Fruit fly (Drosophila melanogaster) whole organism, embryonic: ENCODE results near the gene MtnD.
A peak's percentile ranks its signal among the peaks of the same experiment; 100 is the strongest.

Experiments used
- CG10274 ChIP-seq: fragments of 200-800 bp; sonication (Bioruptor generic); optimal IDR thresholded peaks from 3 replicates; lab custom pipeline; 2017; ENCODE audit warnings: missing biosample characterization, mild to moderate bottlenecking, missing genetic modification characterization
- CG10654 ChIP-seq: fragments of 200-800 bp; sonication (Bioruptor generic); optimal IDR thresholded peaks from 2 replicates; lab custom pipeline; 2016; ENCODE audit warnings: missing biosample characterization, missing genetic modification characterization
- CG12391 ChIP-seq: fragments of 200-800 bp; sonication (Bioruptor generic); optimal IDR thresholded peaks from 3 replicates; lab custom pipeline; 2018; ENCODE audit warnings: missing biosample characterization, mild to moderate bottlenecking, missing genetic modification characterization, moderate library complexity
- CG14710 ChIP-seq: fragments of 200-800 bp; sonication (Bioruptor generic); optimal IDR thresholded peaks from 3 replicates; lab custom pipeline; 2019; ENCODE audit warnings: missing biosample characterization, mild to moderate bottlenecking, missing genetic modification characterization, moderate library complexity
- CG15696 ChIP-seq: fragments of 200-800 bp; sonication (Bioruptor generic); optimal IDR thresholded peaks from 2 replicates; lab custom pipeline; 2019; ENCODE audit warnings: missing biosample characterization, mild to moderate bottlenecking, missing genetic modification characterization, moderate library complexity
- CG16779 ChIP-seq: fragments of 200-800 bp; sonication (Bioruptor generic); IDR thresholded peaks from 2 replicates; pipeline ENCODE4 v1.3.6; 2022; ENCODE audit warnings: missing biosample characterization, missing genetic modification characterization
- CG17612 ChIP-seq: fragments of 200-800 bp; sonication (Bioruptor generic); IDR thresholded peaks from 2 replicates; pipeline ENCODE4 v1.3.6; 2022; ENCODE audit warnings: missing biosample characterization, missing genetic modification characterization
- CG17802 ChIP-seq: fragments of 200-800 bp; sonication (Bioruptor generic); optimal IDR thresholded peaks from 2 replicates; lab custom pipeline; 2018; ENCODE audit warnings: missing biosample characterization, mild to moderate bottlenecking, missing genetic modification characterization, moderate library complexity
- CG18764 ChIP-seq: fragments of 200-800 bp; sonication (Bioruptor generic); optimal IDR thresholded peaks from 3 replicates; lab custom pipeline; 2016; ENCODE audit warnings: missing biosample characterization, missing genetic modification characterization
- CG2129 ChIP-seq: fragments of 200-800 bp; sonication (Bioruptor generic); IDR thresholded peaks from 2 replicates; pipeline ENCODE4 v1.3.6; 2022; ENCODE audit warnings: missing biosample characterization, missing genetic modification characterization; ENCODE audit not compliant: partially characterized antibody
- CG31365 ChIP-seq: fragments of 200-800 bp; sonication (Bioruptor generic); optimal IDR thresholded peaks from 2 replicates; lab custom pipeline; 2018; ENCODE audit warnings: missing biosample characterization, mild to moderate bottlenecking, missing genetic modification characterization
- CG6683 ChIP-seq: fragments of 200-800 bp; sonication (Bioruptor generic); optimal IDR thresholded peaks from 2 replicates; lab custom pipeline; 2017; ENCODE audit warnings: missing biosample characterization, mild to moderate bottlenecking, missing genetic modification characterization, missing genetic modification reagents
- CG8359 ChIP-seq: fragments of 200-800 bp; sonication (Bioruptor generic); optimal IDR thresholded peaks from 2 replicates; lab custom pipeline; 2017; ENCODE audit warnings: missing biosample characterization, mild to moderate bottlenecking, missing genetic modification characterization, borderline replicate concordance
- Doc3 ChIP-seq: fragments of 200-800 bp; sonication (Bioruptor generic); IDR thresholded peaks from 3 replicates; pipeline ENCODE4 v1.3.6; 2022; ENCODE audit warnings: missing biosample characterization, missing genetic modification characterization; ENCODE audit not compliant: partially characterized antibody
- Eip74EF ChIP-seq, 2 experiments: fragments of 200-800 bp in 1 of 2; fragments of >200 bp in 1 of 2; sonication (Bioruptor generic) in 1 of 2; optimal IDR thresholded peaks; 2 replicates each; lab custom pipeline; 2017 to 2019; ENCODE audit warnings: missing biosample characterization in 2 of 2, missing genetic modification characterization in 2 of 2, mild to moderate bottlenecking in 1 of 2, moderate library complexity in 1 of 2
- Fer3 ChIP-seq: fragments of 200-800 bp; sonication (Bioruptor generic); optimal IDR thresholded peaks from 2 replicates; lab custom pipeline; 2018; ENCODE audit warnings: missing biosample characterization, mild to moderate bottlenecking, missing genetic modification characterization, moderate library complexity
- MTF-1 ChIP-seq: fragments of 200-800 bp; sonication (Bioruptor generic); optimal IDR thresholded peaks from 2 replicates; lab custom pipeline; 2018; ENCODE audit warnings: missing biosample characterization, mild to moderate bottlenecking, missing genetic modification characterization, borderline replicate concordance
- Med ChIP-seq: fragments of 200-800 bp; sonication (Bioruptor generic); peaks from one replicate; lab custom pipeline; 2016; ENCODE audit warnings: missing biosample characterization, missing genetic modification characterization, mild to moderate bottlenecking, inconsistent platforms, moderate library complexity
- PHDP ChIP-seq: fragments of 200-800 bp; sonication (Bioruptor generic); optimal IDR thresholded peaks from 3 replicates; lab custom pipeline; 2018; ENCODE audit warnings: missing biosample characterization, mild to moderate bottlenecking, missing genetic modification characterization, moderate library complexity
- Poxn ChIP-seq: fragments of 200-800 bp; sonication (Bioruptor generic); IDR thresholded peaks from 2 replicates; pipeline ENCODE4 v1.3.6; 2022; ENCODE audit warnings: missing biosample characterization, missing genetic modification characterization
- Sry-β ChIP-seq: fragments of 200-800 bp; sonication (Bioruptor generic); optimal IDR thresholded peaks from 2 replicates; lab custom pipeline; 2018; ENCODE audit warnings: missing biosample characterization, mild to moderate bottlenecking, missing genetic modification characterization, moderate library complexity
- Xrp1 ChIP-seq: fragments of 200-800 bp; sonication (Bioruptor generic); IDR thresholded peaks from 2 replicates; pipeline ENCODE4 v1.3.6; 2022; ENCODE audit warnings: missing biosample characterization, missing genetic modification characterization
- abd-A ChIP-seq: fragments of 200-800 bp; sonication (Bioruptor generic); optimal IDR thresholded peaks from 3 replicates; lab custom pipeline; 2019; ENCODE audit warnings: missing biosample characterization, mild to moderate bottlenecking, missing genetic modification characterization, moderate library complexity
- ato ChIP-seq: fragments of 200-800 bp; sonication (Bioruptor generic); IDR thresholded peaks from 2 replicates; pipeline ENCODE4 v1.3.6; 2022; ENCODE audit warnings: missing biosample characterization, missing genetic modification characterization; ENCODE audit not compliant: partially characterized antibody
- br ChIP-seq: fragments of >200 bp; optimal IDR thresholded peaks from 2 replicates; lab custom pipeline; 2017
- btn ChIP-seq: fragments of 200-800 bp; sonication (Bioruptor generic); optimal IDR thresholded peaks from 2 replicates; lab custom pipeline; 2016; ENCODE audit warnings: missing biosample characterization, missing genetic modification characterization
- ci ChIP-seq: fragments of 200-800 bp; sonication (Bioruptor generic); IDR thresholded peaks from 3 replicates; pipeline ENCODE4 v1.3.6; 2022; ENCODE audit warnings: missing biosample characterization, missing genetic modification characterization
- da ChIP-seq: fragments of 200-800 bp; sonication (Bioruptor generic); optimal IDR thresholded peaks from 2 replicates; lab custom pipeline; 2016; ENCODE audit warnings: missing biosample characterization, missing genetic modification characterization
- disco-r ChIP-seq: fragments of 200-800 bp; sonication (Bioruptor generic); optimal IDR thresholded peaks from 2 replicates; lab custom pipeline; 2016; ENCODE audit warnings: missing biosample characterization, missing genetic modification characterization
- fd96Cb ChIP-seq: fragments of 200-800 bp; sonication (Bioruptor generic); optimal IDR thresholded peaks from 2 replicates; lab custom pipeline; 2018; ENCODE audit warnings: missing biosample characterization, mild to moderate bottlenecking, missing genetic modification characterization, moderate library complexity
- hkb ChIP-seq, 2 experiments: fragments of 200-800 bp in 1 of 2; fragments of >200 bp in 1 of 2; sonication (Bioruptor generic) in 1 of 2; IDR thresholded peaks in 1 of 2; optimal IDR thresholded peaks in 1 of 2; 2 replicates each; pipeline versions ENCODE4 v1.3.6 to Lab custom; 2017 to 2022; ENCODE audit warnings: missing biosample characterization in 1 of 2, missing genetic modification characterization in 1 of 2
- lola ChIP-seq, 3 experiments: fragments of >200 bp in 2 of 3; fragments of 200-800 bp in 1 of 3; sonication (Bioruptor generic) in 1 of 3; optimal IDR thresholded peaks; 2 replicates each; lab custom pipeline; 2017 to 2019; ENCODE audit warnings: missing biosample characterization in 3 of 3, missing genetic modification characterization in 3 of 3, mild to moderate bottlenecking in 1 of 3, moderate library complexity in 1 of 3
- lov ChIP-seq, 2 experiments: fragments of 200-800 bp in 1 of 2; fragments of >200 bp in 1 of 2; sonication (Bioruptor generic) in 1 of 2; IDR thresholded peaks in 1 of 2; optimal IDR thresholded peaks in 1 of 2; 2 replicates in 1 of 2; 3 replicates in 1 of 2; pipeline versions ENCODE4 v1.3.6 to Lab custom; 2017 to 2022; ENCODE audit warnings: missing biosample characterization in 1 of 2, missing genetic modification characterization in 1 of 2
- maf-S ChIP-seq: fragments of 200-800 bp; sonication (Bioruptor generic); optimal IDR thresholded peaks from 2 replicates; lab custom pipeline; 2016; ENCODE audit warnings: missing biosample characterization, missing genetic modification characterization
- mirr ChIP-seq: fragments of 200-800 bp; sonication (Bioruptor generic); optimal IDR thresholded peaks from 3 replicates; lab custom pipeline; 2018; ENCODE audit warnings: missing biosample characterization, mild to moderate bottlenecking, missing genetic modification characterization
- org-1 ChIP-seq: fragments of 200-800 bp; sonication (Bioruptor generic); optimal IDR thresholded peaks from 2 replicates; lab custom pipeline; 2017; ENCODE audit warnings: missing biosample characterization, missing genetic modification characterization
- pfk ChIP-seq: fragments of 200-800 bp; sonication (Bioruptor generic); optimal IDR thresholded peaks from 2 replicates; lab custom pipeline; 2018; ENCODE audit warnings: missing biosample characterization, mild to moderate bottlenecking, missing genetic modification characterization, moderate library complexity
- prd ChIP-seq, 3 experiments: fragments of >200 bp in 2 of 3; fragments of 200-800 bp in 1 of 3; sonication (Bioruptor generic) in 1 of 3; optimal IDR thresholded peaks in 2 of 3; IDR thresholded peaks in 1 of 3; 2 replicates in 2 of 3; 3 replicates in 1 of 3; pipeline versions ENCODE4 v1.3.6 to Lab custom; 2017 to 2022; ENCODE audit warnings: missing biosample characterization in 1 of 3, missing genetic modification characterization in 1 of 3
- psq ChIP-seq: fragments of 200-800 bp; sonication (Bioruptor generic); optimal IDR thresholded peaks from 2 replicates; lab custom pipeline; 2017; ENCODE audit warnings: missing biosample characterization, missing genetic modification characterization
- pzg ChIP-seq: fragments of 200-800 bp; sonication (Bioruptor generic); optimal IDR thresholded peaks from 3 replicates; lab custom pipeline; 2018; ENCODE audit warnings: missing biosample characterization, mild to moderate bottlenecking, missing genetic modification characterization, moderate library complexity
- sd ChIP-seq: fragments of 200-800 bp; sonication (Bioruptor generic); optimal IDR thresholded peaks from 3 replicates; lab custom pipeline; 2018; ENCODE audit warnings: missing biosample characterization, mild to moderate bottlenecking, missing genetic modification characterization, moderate library complexity
- slou ChIP-seq: fragments of 200-800 bp; sonication (Bioruptor generic); optimal IDR thresholded peaks from 3 replicates; lab custom pipeline; 2016; ENCODE audit warnings: missing biosample characterization, missing genetic modification characterization
- slp2 ChIP-seq: fragments of 200-800 bp; sonication (Bioruptor generic); optimal IDR thresholded peaks from 2 replicates; lab custom pipeline; 2016; ENCODE audit warnings: missing biosample characterization, missing genetic modification characterization
- sna ChIP-seq: fragments of 200-800 bp; sonication (Bioruptor generic); IDR thresholded peaks from 2 replicates; pipeline ENCODE4 v1.3.6; 2022; ENCODE audit warnings: missing biosample characterization, missing genetic modification characterization; ENCODE audit not compliant: partially characterized antibody
- sqz ChIP-seq: fragments of 200-800 bp; sonication (Bioruptor generic); optimal IDR thresholded peaks from 3 replicates; lab custom pipeline; 2018; ENCODE audit warnings: missing biosample characterization, mild to moderate bottlenecking, missing genetic modification characterization
- tap ChIP-seq: fragments of 200-800 bp; optimal IDR thresholded peaks from 3 replicates; lab custom pipeline; 2019; ENCODE audit warnings: missing biosample characterization, mild to moderate bottlenecking, missing genetic modification characterization, moderate library complexity
- wor ChIP-seq: fragments of 200-800 bp; sonication (Bioruptor generic); IDR thresholded peaks from 2 replicates; pipeline ENCODE4 v1.3.6; 2022; ENCODE audit warnings: missing biosample characterization, missing genetic modification characterization

MtnD gene

DNA sequence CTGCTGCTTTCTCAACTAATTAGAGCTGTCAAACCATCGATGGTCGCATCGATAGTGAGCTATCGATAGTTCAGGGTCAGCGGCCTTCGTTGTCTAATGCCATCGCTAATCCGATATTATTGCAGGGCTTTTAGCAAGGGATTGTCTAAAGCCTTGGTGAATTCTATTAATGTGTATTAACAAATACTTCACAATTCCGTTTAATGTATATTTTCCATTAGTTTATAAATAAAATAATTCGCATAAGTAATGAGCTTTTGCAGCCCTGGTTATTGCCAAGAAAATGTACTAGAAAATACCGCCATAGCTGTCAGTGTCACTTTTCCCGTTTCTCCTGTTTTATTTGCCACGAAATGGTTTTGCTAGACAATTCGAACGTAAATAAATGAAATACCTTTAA lies 45.1 kb downstream of the MtnD start, which contains the start of the genes EloB and Srp14 (continued):
- TF ChIP-seq CG17612 (GFP tag; lab: Robert Waterston, UW) (peak; percentile 40; the same call in 1 of the 2 replicates), CG2129 (GFP tag; lab: Robert Waterston, UW) (peak; percentile 95), abd-A (no peak), Sry-β (GFP tag; lab: Kevin White, UChicago) (no peak), sna (GFP tag; lab: Robert Waterston, UW) (peak; percentile 98), CG10274 (no peak), slou (peak; percentile 73), lola (GFP tag; optimal IDR thresholded peaks at IDR 0.05; lab: Kevin White, UChicago) (peak in 1 of 3 experiments; percentile 77), maf-S (peak; percentile 58), Doc3 (peak; percentile 97), Fer3 (tag; lab: Kevin White, UChicago) (peak; percentile 84), Poxn (no peak), org-1 (peak; percentile 1), sqz (GFP tag; lab: Kevin White, UChicago) (no peak), disco-r (GFP tag; lab: Kevin White, UChicago) (peak; percentile 17), CG14710 (tag; lab: Kevin White, UChicago) (peak; percentile 95), wor (GFP tag; lab: Robert Waterston, UW) (0 out of 2 replicates have a peak, but pooled peaks have one; percentile 33), tap (tag; lab: Kevin White, UChicago) (peak; percentile 69), PHDP (tag; lab: Kevin White, UChicago) (peak; percentile 85), sd (tag; lab: Kevin White, UChicago) (no peak), MTF-1 (peak; percentile 31), Xrp1 (GFP tag; lab: Robert Waterston, UW) (peak; percentile 77; the same call in 1 of the 2 replicates), Med (GFP tag; lab: Kevin White, UChicago) (peak; percentile 98), lov (optimal IDR thresholded peaks at IDR 0.05; lab: Kevin White, UChicago) (no peak), lov (GFP tag; IDR thresholded peaks at IDR 0.05; lab: Robert Waterston, UW) (no peak), CG15696 (tag; lab: Kevin White, UChicago) (peak; percentile 87), Eip74EF (GFP tag; optimal IDR thresholded peaks at IDR 0.05; lab: Kevin White, UChicago) (no peak), mirr (GFP tag; lab: Kevin White, UChicago) (peak; percentile 51), fd96Cb (tag; lab: Kevin White, UChicago) (peak; percentile 62), CG17802 (tag; lab: Kevin White, UChicago) (peak; percentile 23), btn (GFP tag; lab: Kevin White, UChicago) (peak; percentile 13), psq (GFP tag; lab: Kevin White, UChicago) (no peak), da (peak; percentile 31), ato (GFP tag; lab: Robert Waterston, UW) (peak; percentile 87), br (lab: Kevin White, UChicago) (no peak), CG10654 (peak; percentile 71), slp2 (peak; percentile 70), CG8359 (no peak), CG12391 (tag; lab: Kevin White, UChicago) (peak; percentile 92), ci (GFP tag; lab: Robert Waterston, UW) (peak; percentile 76), hkb (optimal IDR thresholded peaks at IDR 0.05; lab: Kevin White, UChicago) (peak; percentile 43), hkb (GFP tag; IDR thresholded peaks at IDR 0.05; lab: Robert Waterston, UW) (peak; percentile 78), pzg (GFP tag; lab: Kevin White, UChicago) (peak; percentile 92), CG16779 (GFP tag; lab: Robert Waterston, UW) (0 out of 2 replicates have a peak, but pooled peaks have one; percentile 6), CG18764 (GFP tag; lab: Kevin White, UChicago) (peak; percentile 65), pfk (GFP tag; lab: Kevin White, UChicago) (no peak), prd (optimal IDR thresholded peaks at IDR 0.05; lab: Kevin White, UChicago) (no peak), prd (GFP tag; IDR thresholded peaks at IDR 0.05; lab: Robert Waterston, UW) (peak; percentile 88), CG6683 (GFP tag; lab: Kevin White, UChicago) (peak; percentile 45), CG31365 (tag; lab: Kevin White, UChicago) (peak; percentile 42)
